Worm (Caenorhabditis elegans) whole organism, late embryonic: ENCODE results near the gene igeg-1.

Experiments
- ama-1 ChIP-seq: fragments of 150-350 bp; optimal IDR thresholded peaks from 2 replicates; lab custom pipeline; 2014
- ceh-18 ChIP-seq: sonication (generic microtip); optimal IDR thresholded peaks from 2 replicates; lab custom pipeline; 2016; ENCODE audit warnings: missing genetic modification characterization, missing compliant biosample characterization
- fkh-10 ChIP-seq: fragments of 150-350 bp; optimal IDR thresholded peaks from 2 replicates; lab custom pipeline; 2014; ENCODE audit warnings: missing biosample characterization, missing genetic modification reagents, missing genetic modification characterization
- hlh-30 ChIP-seq: sonication (generic microtip); optimal IDR thresholded peaks from 2 replicates; lab custom pipeline; 2017; ENCODE audit warnings: antibody characterized with exemption, missing genetic modification characterization, missing compliant biosample characterization; ENCODE audit not compliant: insufficient read depth
- mec-3 ChIP-seq: sonication (generic microtip); optimal IDR thresholded peaks from 2 replicates; lab custom pipeline; 2016; ENCODE audit warnings: borderline replicate concordance, missing genetic modification characterization, missing compliant biosample characterization
- pat-9 ChIP-seq: fragments of 200-800 bp; sonication (Bioruptor generic); optimal IDR thresholded peaks from 2 replicates; lab custom pipeline; 2018; ENCODE audit warnings: mild to moderate bottlenecking, missing genetic modification characterization, moderate library complexity, missing compliant biosample characterization
- pha-4 ChIP-seq: fragments of 150-350 bp; optimal IDR thresholded peaks from 2 replicates; lab custom pipeline; 2018; ENCODE audit warnings: missing biosample characterization, missing genetic modification reagents, missing genetic modification characterization
- syd-9 ChIP-seq: sonication (generic microtip); optimal IDR thresholded peaks from 2 replicates; lab custom pipeline; 2016; ENCODE audit warnings: mild to moderate bottlenecking, missing genetic modification characterization, moderate library complexity, missing compliant biosample characterization
- ztf-16 ChIP-seq: sonication (generic microtip); optimal IDR thresholded peaks from 2 replicates; lab custom pipeline; 2017; ENCODE audit warnings: missing genetic modification characterization, missing compliant biosample characterization

DNA sequence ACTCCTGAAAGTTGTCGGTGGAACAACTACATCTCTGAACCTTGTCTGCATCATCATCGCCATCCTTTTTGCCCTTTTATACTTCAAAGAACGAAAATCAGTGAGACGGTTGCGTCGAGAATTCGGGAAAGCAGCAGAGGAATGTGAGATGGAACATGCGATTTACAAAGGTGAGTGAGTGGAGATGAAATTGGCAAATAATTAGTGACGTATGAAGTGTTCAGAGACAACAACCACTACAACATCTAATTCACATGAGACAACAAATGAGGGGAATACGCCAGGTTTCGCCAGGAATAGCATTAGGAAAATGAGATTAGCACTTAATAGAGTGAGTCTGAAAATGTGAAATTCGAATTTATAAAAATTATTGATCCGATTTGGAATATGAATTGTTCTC, 2.1 kb downstream of the igeg-1 start:
- TF ChIP-seq ztf-16 (tag; lab: Kevin White, UChicago) = no peak
- TF ChIP-seq pha-4 (tag; lab: Kevin White, UChicago) = no peak
- TF ChIP-seq hlh-30 = no peak
- no peak for TF ChIP-seq fkh-10 (GFP tag; lab: Kevin White, UChicago)
- no peak for TF ChIP-seq pat-9 (tag; lab: Kevin White, UChicago)
- TF ChIP-seq ceh-18 (tag; lab: Kevin White, UChicago) = no peak
- no peak for TF ChIP-seq ama-1
- TF ChIP-seq mec-3 (tag; lab: Kevin White, UChicago) = no peak
- no peak for TF ChIP-seq syd-9
